In genomic region chr2L:18653328-18653675, dm6 we compare ENCODE assay signal across 3 fruit fly cellular contexts.
A peak's percentile ranks its signal among the peaks of the same experiment; 100 is the strongest.
TF ChIP-seq lines count a peak whose summit lies in the region.

No protein-coding gene starts in this region.

TF ChIP-seq in whole organism, embryonic, 481 proteins besides CTCF, POLR2A, EP300 and RAD21 (continued from another document and continues in another):
- TF ChIP-seq CG16813 (GFP tag; IDR thresholded peaks at IDR 0.05; lab: Robert Waterston, UW; ENCODE audit: partially characterized antibody) = no peak
- TF ChIP-seq gro (GFP tag; optimal IDR thresholded peaks at IDR 0.05; lab: Kevin White, UChicago) = peak; percentile 26
- TF ChIP-seq CG1647 (GFP tag; optimal IDR thresholded peaks at IDR 0.05; lab: Kevin White, UChicago) = peak; percentile 78
- TF ChIP-seq CG34422 (GFP tag; IDR thresholded peaks at IDR 0.05; lab: Robert Waterston, UW) = peak; percentile 71; the same call in 2 of the 3 replicates
- TF ChIP-seq exex (tag; optimal IDR thresholded peaks at IDR 0.05; lab: Kevin White, UChicago) = no peak
- TF ChIP-seq nom (GFP tag; optimal IDR thresholded peaks at IDR 0.05; lab: Kevin White, UChicago) = no peak
- TF ChIP-seq CG6813 (GFP tag; optimal IDR thresholded peaks at IDR 0.05; lab: Kevin White, UChicago) = peak; percentile 56
- TF ChIP-seq sens-2 (GFP tag; IDR thresholded peaks at IDR 0.05; lab: Robert Waterston, UW) = peak; percentile 56; the same call in 1 of the 2 replicates
- TF ChIP-seq CG4404 (GFP tag; IDR thresholded peaks at IDR 0.05; lab: Robert Waterston, UW) = peak; percentile 72
- peak; percentile 39 for TF ChIP-seq CG13424 (tag; optimal IDR thresholded peaks at IDR 0.05; lab: Kevin White, UChicago)
- peak; percentile 52 for TF ChIP-seq CG12104 (GFP tag; optimal IDR thresholded peaks at IDR 0.05; lab: Kevin White, UChicago)
- peak; percentile 27; the same call in 1 of the 2 replicates for TF ChIP-seq dimm (GFP tag; IDR thresholded peaks at IDR 0.05; lab: Robert Waterston, UW)
- peak; percentile 75 for TF ChIP-seq lmd (GFP tag; IDR thresholded peaks at IDR 0.05; lab: Robert Waterston, UW)
- peak; percentile 17 for TF ChIP-seq Hr3 (GFP tag; optimal IDR thresholded peaks at IDR 0.05; lab: Kevin White, UChicago)
- TF ChIP-seq Hsf (GFP tag; optimal IDR thresholded peaks at IDR 0.05; lab: Kevin White, UChicago) = peak; percentile 32
- peak; percentile 47 for TF ChIP-seq CG6272 (GFP tag; IDR thresholded peaks at IDR 0.05; lab: Robert Waterston, UW)
- TF ChIP-seq Chrac-16 (GFP tag; optimal IDR thresholded peaks at IDR 0.05; lab: Kevin White, UChicago) = peak; percentile 15
- TF ChIP-seq Sry-δ (GFP tag; optimal IDR thresholded peaks at IDR 0.05; lab: Kevin White, UChicago) = peak; percentile 47
- peak; percentile 65 for TF ChIP-seq Sox102F (GFP tag; optimal IDR thresholded peaks at IDR 0.05; lab: Kevin White, UChicago)
- TF ChIP-seq cad (GFP tag; optimal IDR thresholded peaks at IDR 0.05; lab: Kevin White, UChicago) = no peak
- peak; percentile 60; the same call in 1 of the 2 replicates for TF ChIP-seq CG11696 (GFP tag; IDR thresholded peaks at IDR 0.05; lab: Robert Waterston, UW)
- peak; percentile 70 for TF ChIP-seq CG13624 (GFP tag; optimal IDR thresholded peaks at IDR 0.05; lab: Kevin White, UChicago)
- peak; percentile 45; the same call in 1 of the 3 replicates for TF ChIP-seq CG6175 (GFP tag; IDR thresholded peaks at IDR 0.05; lab: Robert Waterston, UW)
- peak; percentile 54; the same call in 1 of the 2 replicates for TF ChIP-seq dan (GFP tag; IDR thresholded peaks at IDR 0.05; lab: Robert Waterston, UW)
- no peak for TF ChIP-seq pfk (GFP tag; optimal IDR thresholded peaks at IDR 0.05; lab: Kevin White, UChicago)
- 0 out of 2 replicates have a peak, but pooled peaks have one; percentile 21 for TF ChIP-seq sim (GFP tag; IDR thresholded peaks at IDR 0.05; lab: Robert Waterston, UW)
- peak; percentile 9 for TF ChIP-seq BtbVII (GFP tag; optimal IDR thresholded peaks at IDR 0.05; lab: Kevin White, UChicago)
- TF ChIP-seq Hr51 (GFP tag; optimal IDR thresholded peaks at IDR 0.05; lab: Kevin White, UChicago) = peak in 1 of 2 experiments; percentile 57
- TF ChIP-seq CG13296 (GFP tag; optimal IDR thresholded peaks at IDR 0.05; lab: Kevin White, UChicago) = no peak
- peak; percentile 64 for TF ChIP-seq esg (GFP tag; conservative IDR thresholded peaks at IDR 0.05; lab: Robert Waterston, UW)
- no peak for TF ChIP-seq CG12155 (GFP tag; optimal IDR thresholded peaks at IDR 0.05; lab: Kevin White, UChicago)
- no peak for TF ChIP-seq hb (GFP tag; IDR thresholded peaks at IDR 0.05; lab: Robert Waterston, UW; ENCODE audit: partially characterized antibody)
- no peak for TF ChIP-seq prd (optimal IDR thresholded peaks at IDR 0.05; lab: Kevin White, UChicago)
- TF ChIP-seq prd (GFP tag; IDR thresholded peaks at IDR 0.05; lab: Robert Waterston, UW) = peak; percentile 94
- peak; percentile 41 for TF ChIP-seq Drgx (GFP tag; IDR thresholded peaks at IDR 0.05; lab: Robert Waterston, UW)
- TF ChIP-seq CG17829 (tag; optimal IDR thresholded peaks at IDR 0.05; lab: Kevin White, UChicago) = peak; percentile 86
- no peak for TF ChIP-seq fru (optimal IDR thresholded peaks at IDR 0.05; lab: Kevin White, UChicago)
- no peak for TF ChIP-seq cas (GFP tag; IDR thresholded peaks at IDR 0.05; lab: Robert Waterston, UW)
- peak; percentile 24 for TF ChIP-seq slou (GFP tag; optimal IDR thresholded peaks at IDR 0.05; lab: Kevin White, UChicago)
- peak; percentile 86 for TF ChIP-seq Blimp-1 (GFP tag; optimal IDR thresholded peaks at IDR 0.05; lab: Kevin White, UChicago)
- TF ChIP-seq org-1 (GFP tag; optimal IDR thresholded peaks at IDR 0.05; lab: Kevin White, UChicago) = peak; percentile 15
- TF ChIP-seq run (tag; optimal IDR thresholded peaks at IDR 0.05; lab: Kevin White, UChicago) = peak; percentile 2

TF ChIP-seq in whole organism, prepupa, 60 proteins besides CTCF, POLR2A, EP300 and RAD21 (continued from another document):
- peak; percentile 85 for TF ChIP-seq Ets96B (tag; optimal IDR thresholded peaks at IDR 0.05; lab: Kevin White, UChicago)
- TF ChIP-seq dsx (GFP tag; optimal IDR thresholded peaks at IDR 0.05; lab: Kevin White, UChicago; ENCODE audit: poor library complexity, severe bottlenecking) = peak; percentile 85
- peak; percentile 89 for TF ChIP-seq Sox102F (GFP tag; optimal IDR thresholded peaks at IDR 0.05; lab: Kevin White, UChicago)
- TF ChIP-seq CG6808 (GFP tag; optimal IDR thresholded peaks at IDR 0.05; lab: Kevin White, UChicago) = peak; percentile 73
- TF ChIP-seq Hr39 (GFP tag; optimal IDR thresholded peaks at IDR 0.05; lab: Kevin White, UChicago) = peak; percentile 87
- peak; percentile 62 to 73 for TF ChIP-seq ss (GFP tag; optimal IDR thresholded peaks at IDR 0.05; lab: Kevin White, UChicago)
- no peak for TF ChIP-seq dac (GFP tag; optimal IDR thresholded peaks at IDR 0.05; lab: Kevin White, UChicago)
- no peak for TF ChIP-seq fkh (GFP tag; optimal IDR thresholded peaks at IDR 0.05; lab: Kevin White, UChicago)
- peak; percentile 79 for TF ChIP-seq spab (GFP tag; optimal IDR thresholded peaks at IDR 0.05; lab: Kevin White, UChicago)
- peak; percentile 76 for TF ChIP-seq CG6792 (GFP tag; optimal IDR thresholded peaks at IDR 0.05; lab: Kevin White, UChicago)
- peak; percentile 92 for TF ChIP-seq Smox (GFP tag; optimal IDR thresholded peaks at IDR 0.05; lab: Kevin White, UChicago)
- peak; percentile 73 for TF ChIP-seq CG7368 (GFP tag; optimal IDR thresholded peaks at IDR 0.05; lab: Kevin White, UChicago)
- TF ChIP-seq Eip78C (GFP tag; lab: Kevin White, UChicago) = peak; percentile 97
- peak; percentile 75 for TF ChIP-seq CG11762 (GFP tag; optimal IDR thresholded peaks at IDR 0.05; lab: Kevin White, UChicago; ENCODE audit: insufficient read depth)
- TF ChIP-seq CG31627 (GFP tag; optimal IDR thresholded peaks at IDR 0.05; lab: Kevin White, UChicago) = peak; percentile 83
- TF ChIP-seq CG8632 (GFP tag; optimal IDR thresholded peaks at IDR 0.05; lab: Kevin White, UChicago) = peak; percentile 61
- peak; percentile 83 for TF ChIP-seq acj6 (GFP tag; optimal IDR thresholded peaks at IDR 0.05; lab: Kevin White, UChicago)
- no peak for TF ChIP-seq CG11294 (GFP tag; IDR thresholded peaks at IDR 0.05; lab: Robert Waterston, UW)
- TF ChIP-seq CG4318 (GFP tag; optimal IDR thresholded peaks at IDR 0.05; lab: Kevin White, UChicago) = peak; percentile 29
- TF ChIP-seq fd85E (GFP tag; optimal IDR thresholded peaks at IDR 0.05; lab: Kevin White, UChicago) = no peak
- peak; percentile 68; the same call in 1 of the 2 replicates for TF ChIP-seq CG15336 (GFP tag; IDR thresholded peaks at IDR 0.05; lab: Robert Waterston, UW)
- peak; percentile 63 for TF ChIP-seq Hr4 (GFP tag; optimal IDR thresholded peaks at IDR 0.05; lab: Kevin White, UChicago)
- peak; percentile 62; the same call in 2 of the 3 replicates for TF ChIP-seq CG8119 (GFP tag; IDR thresholded peaks at IDR 0.05; lab: Robert Waterston, UW)
- TF ChIP-seq svp (GFP tag; lab: Kevin White, UChicago) = peak; percentile 97
- peak; percentile 84 for TF ChIP-seq Sox14 (GFP tag; optimal IDR thresholded peaks at IDR 0.05; lab: Kevin White, UChicago)
- peak; percentile 78 for TF ChIP-seq net (GFP tag; optimal IDR thresholded peaks at IDR 0.05; lab: Kevin White, UChicago)
- peak; percentile 80 for TF ChIP-seq OdsH (GFP tag; optimal IDR thresholded peaks at IDR 0.05; lab: Kevin White, UChicago)
- TF ChIP-seq Sox15 (GFP tag; optimal IDR thresholded peaks at IDR 0.05; lab: Kevin White, UChicago) = peak; percentile 70
- peak; percentile 86 for TF ChIP-seq vri (GFP tag; optimal IDR thresholded peaks at IDR 0.05; lab: Kevin White, UChicago)
- peak; percentile 95 for TF ChIP-seq topi (GFP tag; optimal IDR thresholded peaks at IDR 0.05; lab: Kevin White, UChicago)
- TF ChIP-seq cyc (GFP tag; optimal IDR thresholded peaks at IDR 0.05; lab: Kevin White, UChicago) = peak; percentile 94
- peak; percentile 61 for TF ChIP-seq Eip93F (GFP tag; optimal IDR thresholded peaks at IDR 0.05; lab: Kevin White, UChicago)
- TF ChIP-seq Blimp-1 (GFP tag; optimal IDR thresholded peaks at IDR 0.05; lab: Kevin White, UChicago) = peak; percentile 60
- TF ChIP-seq CG6163 (GFP tag; IDR thresholded peaks at IDR 0.05; lab: Robert Waterston, UW) = peak; percentile 84
- TF ChIP-seq CG6276 (GFP tag; optimal IDR thresholded peaks at IDR 0.05; lab: Kevin White, UChicago) = peak; percentile 28
- peak; percentile 85 for TF ChIP-seq achi (GFP tag; optimal IDR thresholded peaks at IDR 0.05; lab: Kevin White, UChicago)
- TF ChIP-seq pdm3 (GFP tag; optimal IDR thresholded peaks at IDR 0.05; lab: Kevin White, UChicago) = peak; percentile 83
- TF ChIP-seq Lpt (GFP tag; optimal IDR thresholded peaks at IDR 0.05; lab: Kevin White, UChicago) = no peak
- peak; percentile 90 for TF ChIP-seq esn (GFP tag; optimal IDR thresholded peaks at IDR 0.05; lab: Kevin White, UChicago)
TF ChIP-seq in whole organism, prepupa: peak in this region for 52.

TF ChIP-seq in whole organism, wandering third instar larva, 38 proteins besides CTCF, POLR2A, EP300 and RAD21 (continued from another document):
- no peak for TF ChIP-seq Vsx2 (GFP tag; optimal IDR thresholded peaks at IDR 0.05; lab: Kevin White, UChicago; ENCODE audit: partially characterized antibody)
- peak; percentile 80 for TF ChIP-seq Sp1 (GFP tag; optimal IDR thresholded peaks at IDR 0.05; lab: Kevin White, UChicago)
- peak; percentile 89 for TF ChIP-seq br (GFP tag; optimal IDR thresholded peaks at IDR 0.05; lab: Kevin White, UChicago)
- TF ChIP-seq Hr78 (GFP tag; optimal IDR thresholded peaks at IDR 0.05; lab: Kevin White, UChicago) = no peak
- TF ChIP-seq Rel (GFP tag; optimal IDR thresholded peaks at IDR 0.05; lab: Kevin White, UChicago) = peak; percentile 81
- TF ChIP-seq Rel (tag; optimal IDR thresholded peaks at IDR 0.05; lab: Kevin White, UChicago) = no peak
- peak; percentile 55 to 87 for TF ChIP-seq foxo (GFP tag; optimal IDR thresholded peaks at IDR 0.05; lab: Kevin White, UChicago)
- peak; percentile 58 for TF ChIP-seq pan (optimal IDR thresholded peaks at IDR 0.05; lab: Kevin White, UChicago)
- TF ChIP-seq Hnf4 (GFP tag; optimal IDR thresholded peaks at IDR 0.05; lab: Kevin White, UChicago) = peak; percentile 86
- peak; percentile 88 for TF ChIP-seq CG32264 (GFP tag; optimal IDR thresholded peaks at IDR 0.05; lab: Kevin White, UChicago)
- peak; percentile 71 for TF ChIP-seq tai (GFP tag; optimal IDR thresholded peaks at IDR 0.05; lab: Kevin White, UChicago)
- peak; percentile 17 for TF ChIP-seq CG9705 (GFP tag; optimal IDR thresholded peaks at IDR 0.05; lab: Kevin White, UChicago)
- peak; percentile 95 for TF ChIP-seq woc (GFP tag; optimal IDR thresholded peaks at IDR 0.05; lab: Kevin White, UChicago)
